Fruit fly (Drosophila melanogaster) whole organism, embryonic: Measurements from ENCODE around the gene CG34001.

ENCODE experiments used
- Atf-2 ChIP-seq: fragments of 200-800 bp; sonication (Bioruptor generic); optimal IDR thresholded peaks from 2 replicates; lab custom pipeline; 2016; ENCODE audit warnings: missing biosample characterization, missing genetic modification characterization
- Atf6 ChIP-seq: fragments of 200-800 bp; sonication (Bioruptor generic); IDR thresholded peaks from 2 replicates; pipeline ENCODE4 v1.3.6; 2022; ENCODE audit warnings: missing biosample characterization, missing genetic modification characterization
- Bgb ChIP-seq: fragments of 200-800 bp; sonication (Bioruptor generic); IDR thresholded peaks from 2 replicates; pipeline ENCODE4 v1.3.6; 2022; ENCODE audit warnings: missing biosample characterization, missing genetic modification characterization; ENCODE audit not compliant: partially characterized antibody
- Bteb2 ChIP-seq: fragments of 200-800 bp; sonication (Bioruptor generic); optimal IDR thresholded peaks from 2 replicates; lab custom pipeline; 2016; ENCODE audit warnings: missing biosample characterization, missing genetic modification characterization
- CG11398 ChIP-seq: fragments of 200-800 bp; sonication (Bioruptor generic); optimal IDR thresholded peaks from 2 replicates; lab custom pipeline; 2016; ENCODE audit warnings: missing biosample characterization, missing genetic modification characterization
- CG11696 ChIP-seq: fragments of 200-800 bp; sonication (Bioruptor generic); IDR thresholded peaks from 2 replicates; pipeline ENCODE4 v1.3.6; 2022; ENCODE audit warnings: missing biosample characterization, missing genetic modification characterization
- CG11723 ChIP-seq: fragments of 200-800 bp; sonication (Bioruptor generic); optimal IDR thresholded peaks from 2 replicates; lab custom pipeline; 2017; ENCODE audit warnings: missing biosample characterization, mild to moderate bottlenecking, missing genetic modification characterization
- CG12236 ChIP-seq: fragments of 200-800 bp; sonication (Bioruptor generic); optimal IDR thresholded peaks from 2 replicates; lab custom pipeline; 2016; ENCODE audit warnings: missing biosample characterization, missing genetic modification characterization
- CG1233 ChIP-seq: fragments of 200-800 bp; sonication (Bioruptor generic); optimal IDR thresholded peaks from 4 replicates; lab custom pipeline; 2018; ENCODE audit warnings: missing biosample characterization, mild to moderate bottlenecking, missing genetic modification characterization
- CG13424 ChIP-seq: fragments of 200-800 bp; sonication (Bioruptor generic); optimal IDR thresholded peaks from 2 replicates; lab custom pipeline; 2019; ENCODE audit warnings: missing biosample characterization, mild to moderate bottlenecking, missing genetic modification characterization, moderate library complexity
- CG15073 ChIP-seq: fragments of 200-800 bp; sonication (Bioruptor generic); optimal IDR thresholded peaks from 2 replicates; lab custom pipeline; 2016; ENCODE audit warnings: missing biosample characterization, missing genetic modification characterization
- CG1529 ChIP-seq: fragments of 200-800 bp; sonication (Bioruptor generic); optimal IDR thresholded peaks from 3 replicates; lab custom pipeline; 2018; ENCODE audit warnings: missing biosample characterization, missing genetic modification characterization
- CG15479 ChIP-seq: fragments of 200-800 bp; sonication (Bioruptor generic); optimal IDR thresholded peaks from 3 replicates; lab custom pipeline; 2019; ENCODE audit warnings: missing biosample characterization, mild to moderate bottlenecking, missing genetic modification characterization, moderate library complexity
- CG15514 ChIP-seq: fragments of 200-800 bp; sonication (Bioruptor generic); optimal IDR thresholded peaks from 3 replicates; lab custom pipeline; 2017; ENCODE audit warnings: missing biosample characterization, missing genetic modification characterization, mild to moderate bottlenecking, moderate library complexity, missing genetic modification reagents
- CG17568 ChIP-seq: fragments of 200-800 bp; sonication (Bioruptor generic); optimal IDR thresholded peaks from 2 replicates; lab custom pipeline; 2018; ENCODE audit warnings: missing biosample characterization, mild to moderate bottlenecking, missing genetic modification characterization, moderate library complexity
- CG17912 ChIP-seq: fragments of 200-800 bp; sonication (Bioruptor generic); optimal IDR thresholded peaks from 2 replicates; lab custom pipeline; 2018; ENCODE audit warnings: missing biosample characterization, mild to moderate bottlenecking, missing genetic modification characterization
- CG3065 ChIP-seq: fragments of 200-800 bp; sonication (Bioruptor generic); optimal IDR thresholded peaks from 2 replicates; lab custom pipeline; 2016; ENCODE audit warnings: missing biosample characterization, missing genetic modification characterization
- CG31388 ChIP-seq: fragments of 200-800 bp; sonication (Bioruptor generic); optimal IDR thresholded peaks from 2 replicates; lab custom pipeline; 2016; ENCODE audit warnings: missing biosample characterization, missing genetic modification characterization
- CG32767 ChIP-seq: fragments of 200-800 bp; sonication (Bioruptor generic); IDR thresholded peaks from 2 replicates; pipeline ENCODE4 v1.3.6; 2022; ENCODE audit warnings: missing biosample characterization, missing genetic modification characterization
- CG3407 ChIP-seq: fragments of 200-800 bp; sonication (Bioruptor generic); optimal IDR thresholded peaks from 2 replicates; lab custom pipeline; 2018; ENCODE audit warnings: missing biosample characterization, mild to moderate bottlenecking, missing genetic modification characterization
- CG4424 ChIP-seq: fragments of 200-800 bp; sonication (Bioruptor generic); optimal IDR thresholded peaks from 3 replicates; lab custom pipeline; 2016; ENCODE audit warnings: missing biosample characterization, missing genetic modification characterization
- CG4617 ChIP-seq: fragments of 200-800 bp; sonication (Bioruptor generic); optimal IDR thresholded peaks from 3 replicates; lab custom pipeline; 2016; ENCODE audit warnings: missing biosample characterization, missing genetic modification characterization, borderline replicate concordance
- CG6765 ChIP-seq: fragments of 200-800 bp; sonication (Bioruptor generic); optimal IDR thresholded peaks from 3 replicates; lab custom pipeline; 2017; ENCODE audit warnings: missing biosample characterization, mild to moderate bottlenecking, missing genetic modification characterization
- CG8290 ChIP-seq, 3 experiments: fragments of 200-800 bp; sonication (Bioruptor generic); optimal IDR thresholded peaks; 2 replicates each; lab custom pipeline; 2016 to 2019; ENCODE audit warnings: missing biosample characterization in 3 of 3, missing genetic modification characterization in 3 of 3, mild to moderate bottlenecking in 2 of 3, moderate library complexity in 1 of 3
- CG9609 ChIP-seq: fragments of 200-800 bp; sonication (Bioruptor generic); optimal IDR thresholded peaks from 3 replicates; lab custom pipeline; 2016; ENCODE audit warnings: missing biosample characterization, missing genetic modification characterization
- CHES-1-like ChIP-seq: fragments of 200-800 bp; sonication (Bioruptor generic); optimal IDR thresholded peaks from 2 replicates; lab custom pipeline; 2016; ENCODE audit warnings: missing biosample characterization, missing genetic modification characterization
- Chrac-16 ChIP-seq: fragments of 200-800 bp; sonication (Bioruptor generic); optimal IDR thresholded peaks from 3 replicates; lab custom pipeline; 2016; ENCODE audit warnings: missing biosample characterization, missing genetic modification characterization
- Dad ChIP-seq: fragments of 200-800 bp; sonication (Bioruptor generic); optimal IDR thresholded peaks from 3 replicates; lab custom pipeline; 2016; ENCODE audit warnings: missing biosample characterization, missing genetic modification characterization
- Hand ChIP-seq: fragments of 200-800 bp; sonication (Bioruptor generic); optimal IDR thresholded peaks from 2 replicates; lab custom pipeline; 2017; ENCODE audit warnings: mild to moderate bottlenecking, missing biosample characterization, missing genetic modification reagents, missing genetic modification characterization
- NK7.1 ChIP-seq: fragments of 200-800 bp; sonication (Bioruptor generic); optimal IDR thresholded peaks from 3 replicates; lab custom pipeline; 2016; ENCODE audit warnings: missing biosample characterization, missing genetic modification characterization
- Sry-β ChIP-seq: fragments of 200-800 bp; sonication (Bioruptor generic); optimal IDR thresholded peaks from 2 replicates; lab custom pipeline; 2018; ENCODE audit warnings: missing biosample characterization, mild to moderate bottlenecking, missing genetic modification characterization, moderate library complexity
- Vsx1 ChIP-seq: fragments of 200-800 bp; sonication (Bioruptor generic); optimal IDR thresholded peaks from 2 replicates; lab custom pipeline; 2017; ENCODE audit warnings: missing biosample characterization, mild to moderate bottlenecking, missing genetic modification characterization, missing genetic modification reagents
- br ChIP-seq: fragments of >200 bp; optimal IDR thresholded peaks from 2 replicates; lab custom pipeline; 2017
- chif ChIP-seq, 2 experiments: fragments of 200-800 bp; sonication (Bioruptor generic); optimal IDR thresholded peaks; 3 replicates each; lab custom pipeline; 2016; ENCODE audit warnings: missing biosample characterization in 2 of 2, missing genetic modification characterization in 2 of 2
- da ChIP-seq: fragments of 200-800 bp; sonication (Bioruptor generic); optimal IDR thresholded peaks from 2 replicates; lab custom pipeline; 2016; ENCODE audit warnings: missing biosample characterization, missing genetic modification characterization
- en ChIP-seq: fragments of 200-800 bp; sonication (Bioruptor generic); optimal IDR thresholded peaks from 2 replicates; lab custom pipeline; 2016; ENCODE audit warnings: missing biosample characterization, missing genetic modification characterization
- ftz-f1 ChIP-seq: fragments of 200-800 bp; sonication (Bioruptor generic); optimal IDR thresholded peaks from 2 replicates; lab custom pipeline; 2016; ENCODE audit warnings: missing biosample characterization, missing genetic modification characterization
- inv ChIP-seq: fragments of 200-800 bp; sonication (Bioruptor generic); IDR thresholded peaks from 2 replicates; pipeline ENCODE4 v1.3.6; 2022; ENCODE audit warnings: missing biosample characterization, missing genetic modification characterization; ENCODE audit not compliant: partially characterized antibody
- lbe ChIP-seq: fragments of 200-800 bp; sonication (Bioruptor generic); optimal IDR thresholded peaks from 2 replicates; lab custom pipeline; 2016; ENCODE audit warnings: missing biosample characterization, mild to moderate bottlenecking, missing genetic modification characterization
- luna ChIP-seq: fragments of 200-800 bp; sonication (Bioruptor generic); optimal IDR thresholded peaks from 2 replicates; lab custom pipeline; 2016; ENCODE audit warnings: missing biosample characterization, missing genetic modification characterization
- onecut ChIP-seq: fragments of 200-800 bp; sonication (Bioruptor generic); IDR thresholded peaks from 2 replicates; pipeline ENCODE4 v1.3.6; 2022; ENCODE audit warnings: missing biosample characterization, missing genetic modification characterization
- repo ChIP-seq: fragments of 200-800 bp; sonication (Bioruptor generic); optimal IDR thresholded peaks from 2 replicates; lab custom pipeline; 2016; ENCODE audit warnings: missing biosample characterization, missing genetic modification characterization
- rib ChIP-seq: fragments of 200-800 bp; sonication (Bioruptor generic); IDR thresholded peaks from 2 replicates; pipeline ENCODE4 v1.3.6; 2022; ENCODE audit warnings: missing biosample characterization, missing genetic modification characterization
- run ChIP-seq: fragments of 200-800 bp; sonication (Bioruptor generic); optimal IDR thresholded peaks from 3 replicates; lab custom pipeline; 2018; ENCODE audit warnings: missing biosample characterization, mild to moderate bottlenecking, missing genetic modification characterization
- sc ChIP-seq, 3 experiments: fragments of >200 bp in 2 of 3; fragments of 200-800 bp in 1 of 3; sonication (Bioruptor generic) in 1 of 3; optimal IDR thresholded peaks; 2 replicates in 2 of 3; 3 replicates in 1 of 3; lab custom pipeline; 2017; ENCODE audit warnings: mild to moderate bottlenecking in 1 of 3, missing biosample characterization in 1 of 3, missing genetic modification characterization in 1 of 3, missing genetic modification reagents in 1 of 3
- shn ChIP-seq: fragments of 200-800 bp; sonication (Bioruptor generic); optimal IDR thresholded peaks from 3 replicates; lab custom pipeline; 2016; ENCODE audit warnings: missing biosample characterization, missing genetic modification characterization
- stc ChIP-seq: fragments of 200-800 bp; sonication (Bioruptor generic); IDR thresholded peaks from 2 replicates; pipeline ENCODE4 v1.3.6; 2022; ENCODE audit warnings: missing biosample characterization, missing genetic modification characterization
- tll ChIP-seq, 2 experiments: fragments of 200-800 bp in 1 of 2; fragments of >200 bp in 1 of 2; sonication (Bioruptor generic) in 1 of 2; optimal IDR thresholded peaks; 2 replicates each; lab custom pipeline; 2017 to 2019; ENCODE audit warnings: missing biosample characterization in 2 of 2, missing genetic modification characterization in 2 of 2, mild to moderate bottlenecking in 1 of 2, moderate library complexity in 1 of 2
- ttk ChIP-seq: fragments of 200-800 bp; sonication (Bioruptor generic); IDR thresholded peaks from 2 replicates; pipeline ENCODE4 v2.1.2; 2022; ENCODE audit warnings: missing biosample characterization, missing genetic modification characterization
- zen2 ChIP-seq: fragments of 200-800 bp; sonication (Bioruptor generic); IDR thresholded peaks from 3 replicates; pipeline ENCODE4 v1.3.6; 2022; ENCODE audit warnings: missing biosample characterization, missing genetic modification characterization; ENCODE audit not compliant: partially characterized antibody

The CG34001 gene

dm6 chr3L:10637819-10638218, 6.9 kb downstream of the CG34001 start, which contains the start of gene Cnep1r2 (continued):
- peak; percentile 88 for TF ChIP-seq Vsx1 (GFP tag; lab: Kevin White, UChicago)
- no peak for TF ChIP-seq Bgb
- TF ChIP-seq shn: peak; percentile 59
- TF ChIP-seq CG3065: peak; percentile 88
- peak; percentile 80 for TF ChIP-seq onecut (GFP tag; lab: Robert Waterston, UW)
- TF ChIP-seq ftz-f1 (GFP tag; lab: Kevin White, UChicago): no peak
- peak; percentile 85 for TF ChIP-seq CG1529 (GFP tag; lab: Kevin White, UChicago)
- TF ChIP-seq CG31388: peak; percentile 70
- no peak for TF ChIP-seq CG12236
- TF ChIP-seq CG11723 (GFP tag; lab: Kevin White, UChicago): peak; percentile 87
- no peak for TF ChIP-seq da (GFP tag; lab: Kevin White, UChicago)
- peak; percentile 59 for TF ChIP-seq Atf-2
- TF ChIP-seq Hand: peak; percentile 92
- peak; percentile 40 for TF ChIP-seq Bteb2 (GFP tag; lab: Kevin White, UChicago)
- peak; percentile 94 for TF ChIP-seq CG6765 (GFP tag; lab: Kevin White, UChicago)
- no peak for TF ChIP-seq sc (optimal IDR thresholded peaks at IDR 0.05; lab: Kevin White, UChicago)
- TF ChIP-seq sc (GFP tag; optimal IDR thresholded peaks at IDR 0.05; lab: Kevin White, UChicago): peak; percentile 94
- peak; percentile 92 for TF ChIP-seq lbe (GFP tag; lab: Kevin White, UChicago)
- peak; percentile 94 for TF ChIP-seq CG4617
- TF ChIP-seq CG32767 (GFP tag; lab: Robert Waterston, UW): peak; percentile 95
- TF ChIP-seq repo: peak; percentile 33
- TF ChIP-seq CG15514 (GFP tag; lab: Kevin White, UChicago): peak; percentile 81
- TF ChIP-seq CG1233 (GFP tag; lab: Kevin White, UChicago): peak; percentile 96
- TF ChIP-seq CG8290 (GFP tag; optimal IDR thresholded peaks at IDR 0.05; lab: Kevin White, UChicago): peak; percentile 93
- peak in 1 of 2 experiments; percentile 16 for TF ChIP-seq CG8290 (tag; optimal IDR thresholded peaks at IDR 0.05; lab: Kevin White, UChicago)
- no peak for TF ChIP-seq CG11398 (GFP tag; lab: Kevin White, UChicago)
- no peak for TF ChIP-seq br (lab: Kevin White, UChicago)
- TF ChIP-seq CG17568 (GFP tag; lab: Kevin White, UChicago): peak; percentile 88
- peak; percentile 98 for TF ChIP-seq CG13424 (tag; lab: Kevin White, UChicago)
- TF ChIP-seq CHES-1-like (GFP tag; lab: Kevin White, UChicago): peak; percentile 18
- peak; percentile 65 for TF ChIP-seq Sry-β
- no peak for TF ChIP-seq inv (GFP tag; lab: Robert Waterston, UW)
- TF ChIP-seq ttk (GFP tag; lab: Robert Waterston, UW): peak; percentile 95
- peak; percentile 79 for TF ChIP-seq CG11696 (GFP tag; lab: Robert Waterston, UW)
- peak; percentile 95 for TF ChIP-seq stc (GFP tag; lab: Robert Waterston, UW)
- TF ChIP-seq chif (GFP tag; optimal IDR thresholded peaks at IDR 0.05; lab: Kevin White, UChicago): peak; percentile 69 to 72
- no peak for TF ChIP-seq luna (GFP tag; lab: Kevin White, UChicago)
- TF ChIP-seq en: no peak
- TF ChIP-seq CG3407 (GFP tag; lab: Kevin White, UChicago): peak; percentile 90
- peak; percentile 89 for TF ChIP-seq CG17912
- peak; percentile 36 for TF ChIP-seq Dad (GFP tag; lab: Kevin White, UChicago)
- peak in 1 of 2 experiments; percentile 60 for TF ChIP-seq tll (GFP tag; optimal IDR thresholded peaks at IDR 0.05; lab: Kevin White, UChicago)
- TF ChIP-seq CG15479 (GFP tag; lab: Kevin White, UChicago): peak; percentile 75
- peak; percentile 96 for TF ChIP-seq Chrac-16 (GFP tag; lab: Kevin White, UChicago)
- TF ChIP-seq CG9609: peak; percentile 61
- peak; percentile 47 for TF ChIP-seq NK7.1
- peak; percentile 55 for TF ChIP-seq CG15073 (GFP tag; lab: Kevin White, UChicago)
- peak; percentile 88 for TF ChIP-seq rib (GFP tag; lab: Robert Waterston, UW)
- peak; percentile 93 for TF ChIP-seq run
- peak; percentile 92 for TF ChIP-seq CG4424 (GFP tag; lab: Kevin White, UChicago)
- TF ChIP-seq zen2 (GFP tag; lab: Robert Waterston, UW): no peak
- peak; percentile 86 for TF ChIP-seq Atf6 (GFP tag; lab: Robert Waterston, UW)
